Worm (Caenorhabditis elegans): Measurements from ENCODE around the gene cyn-3.

DNA sequence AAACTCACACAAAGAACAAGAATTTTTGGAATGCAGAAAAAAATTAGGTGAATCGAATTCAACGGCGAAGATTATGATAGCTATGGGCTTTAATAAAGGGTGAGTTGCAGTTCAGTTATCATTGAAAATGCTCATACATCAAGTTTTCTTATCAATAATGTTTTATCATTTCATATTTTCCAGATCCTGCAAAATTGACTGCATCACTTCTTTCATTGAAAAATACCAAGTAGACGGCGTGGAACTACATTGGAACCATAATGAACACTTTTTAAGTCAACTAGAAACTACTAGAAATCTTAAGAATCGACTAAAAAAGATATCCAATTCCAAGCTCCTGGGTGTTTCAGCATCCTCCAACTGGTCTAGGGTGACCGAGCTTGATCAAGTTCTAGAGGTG, 46.4 kb upstream of the cyn-3 start, which contains the start of gene K08F9.1:
- TF ChIP-seq T20F7.1 (GFP tag; optimal IDR thresholded peaks at IDR 0.05) (no peak), mdl-1 (tag; optimal IDR thresholded peaks at IDR 0.05) (no peak), dpl-1 (GFP tag; optimal IDR thresholded peaks at IDR 0.05) (no peak), daf-19 (GFP tag; conservative IDR thresholded peaks at IDR 0.05) (no peak)
